Worm (Caenorhabditis elegans) whole organism, L2 larva: Measurements from ENCODE around the gene lsm-4.

Experiments used
- ceh-82 ChIP-seq: fragments of 150-350 bp; optimal IDR thresholded peaks from 2 replicates; lab custom pipeline; 2014; ENCODE audit warnings: missing biosample characterization, missing genetic modification characterization
- dmd-4 ChIP-seq: sonication (generic microtip); optimal IDR thresholded peaks from 2 replicates; lab custom pipeline; 2017; ENCODE audit warnings: missing biosample characterization, missing genetic modification characterization
- elt-3 ChIP-seq: sonication (generic microtip); optimal IDR thresholded peaks from 2 replicates; lab custom pipeline; 2017; ENCODE audit warnings: missing biosample characterization, missing genetic modification characterization
- lin-11 ChIP-seq: fragments of 150-350 bp; sonication (generic microtip); optimal IDR thresholded peaks from 2 replicates; lab custom pipeline; 2014; ENCODE audit warnings: missing biosample characterization, missing genetic modification characterization, inconsistent platforms, mixed read lengths
- nhr-11 ChIP-seq: fragments of 150-350 bp; optimal IDR thresholded peaks from 2 replicates; lab custom pipeline; 2014; ENCODE audit warnings: missing biosample characterization, missing genetic modification characterization
- nhr-237 ChIP-seq: fragments of 150-350 bp; optimal IDR thresholded peaks from 2 replicates; lab custom pipeline; 2014; ENCODE audit warnings: missing biosample characterization, missing genetic modification characterization
- nhr-6 ChIP-seq: fragments of 150-350 bp; optimal IDR thresholded peaks from 2 replicates; lab custom pipeline; 2014; ENCODE audit warnings: missing biosample characterization, missing genetic modification characterization
- nhr-77 ChIP-seq: fragments of 150-350 bp; optimal IDR thresholded peaks from 2 replicates; lab custom pipeline; 2014; ENCODE audit warnings: missing biosample characterization, missing genetic modification characterization
- snpc-4 ChIP-seq: fragments of 150-350 bp; optimal IDR thresholded peaks from 2 replicates; lab custom pipeline; 2014; ENCODE audit warnings: missing biosample characterization, missing genetic modification characterization
- unc-55 ChIP-seq: fragments of 150-350 bp; sonication (generic microtip); optimal IDR thresholded peaks from 3 replicates; lab custom pipeline; 2014; ENCODE audit warnings: missing biosample characterization, missing genetic modification reagents, missing genetic modification characterization
- ztf-4 ChIP-seq: fragments of 150-350 bp; optimal IDR thresholded peaks from 2 replicates; lab custom pipeline; 2014; ENCODE audit warnings: missing biosample characterization, missing genetic modification characterization

ce11 chrII:7287709-7288108 is 34.7 kb upstream of the lsm-4 start:
- TF ChIP-seq nhr-237, result no peak
- TF ChIP-seq elt-3, result no peak
- no peak for TF ChIP-seq nhr-6 (tag; lab: Kevin White, UChicago)
- TF ChIP-seq dmd-4 (tag; lab: Kevin White, UChicago), result no peak
- no peak for TF ChIP-seq nhr-11 (tag; lab: Kevin White, UChicago)
- TF ChIP-seq lin-11 (tag; lab: Kevin White, UChicago), result no peak
- TF ChIP-seq unc-55 (GFP tag; lab: Kevin White, UChicago), result no peak
- no peak for TF ChIP-seq nhr-77 (tag; lab: Kevin White, UChicago)
- TF ChIP-seq ceh-82 (tag; lab: Kevin White, UChicago), result no peak
- no peak for TF ChIP-seq snpc-4
- no peak for TF ChIP-seq ztf-4 (tag; lab: Kevin White, UChicago)
